Worm (Caenorhabditis elegans): ENCODE measurements around the gene lys-1.

- TF ChIP-seq nhr-42 (GFP tag; IDR thresholded peaks at IDR 0.05) (no peak), nhr-76 (tag; optimal IDR thresholded peaks at IDR 0.05) (no peak)
Observed at ce11 chrV:10291848-10292247, 14.1 kb downstream of the lys-1 start.
